Worm (Caenorhabditis elegans) whole organism, midembryonic: ENCODE results near the gene nhr-54.

Experiments used
- T22C8.4 ChIP-seq: fragments of 200-800 bp; sonication (Bioruptor generic); IDR thresholded peaks from 2 replicates; pipeline ENCODE4 v1.3.6; 2022; ENCODE audit warnings: missing genetic modification characterization, missing compliant biosample characterization
- flt-1 ChIP-seq: fragments of 200-800 bp; sonication (Bioruptor generic); IDR thresholded peaks from 2 replicates; pipeline ENCODE4 v1.3.6; 2022; ENCODE audit warnings: missing genetic modification characterization, missing compliant biosample characterization
- klf-2 ChIP-seq: fragments of 200-800 bp; sonication (Bioruptor generic); conservative IDR thresholded peaks from 2 replicates; pipeline ENCODE4 v1.3.6; 2022; ENCODE audit warnings: missing genetic modification reagents, missing genetic modification characterization, missing compliant biosample characterization
- ref-1 ChIP-seq: fragments of 200-800 bp; sonication (Bioruptor generic); conservative IDR thresholded peaks from 2 replicates; pipeline ENCODE4 v1.3.6; 2022; ENCODE audit warnings: missing genetic modification reagents, missing genetic modification characterization, missing compliant biosample characterization
- tab-1 ChIP-seq: fragments of 200-800 bp; sonication (Bioruptor generic); IDR thresholded peaks from 2 replicates; pipeline ENCODE4 v1.3.6; 2022; ENCODE audit warnings: missing genetic modification characterization, missing compliant biosample characterization

DNA sequence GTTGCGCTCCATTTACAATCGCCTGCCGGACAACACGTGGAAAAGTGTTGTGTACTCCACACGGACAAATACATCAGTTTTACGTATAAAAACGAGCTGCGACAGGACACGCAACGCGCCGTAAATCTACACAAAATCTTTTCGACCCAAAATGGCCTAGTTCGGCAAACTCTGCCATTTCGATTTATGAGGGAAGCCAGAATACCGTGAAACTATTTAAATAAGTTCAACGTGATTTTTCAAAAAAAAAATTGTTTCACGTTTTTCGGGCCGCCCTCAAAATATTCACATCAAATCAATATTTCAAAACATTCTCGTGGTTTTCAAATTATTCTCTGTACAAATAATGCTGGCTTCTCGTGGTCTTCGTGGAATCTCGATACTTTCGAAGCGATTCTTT, 21.1 kb upstream of the nhr-54 start, which contains the start of gene F36D3.8:
- TF ChIP-seq flt-1: no peak
- no peak for TF ChIP-seq ref-1 (GFP tag; lab: Robert Waterston, UW)
- no peak for TF ChIP-seq tab-1 (GFP tag; lab: Robert Waterston, UW)
- no peak for TF ChIP-seq T22C8.4 (GFP tag; lab: Robert Waterston, UW)
- no peak for TF ChIP-seq klf-2 (GFP tag; lab: Robert Waterston, UW)
